Fruit fly (Drosophila melanogaster) whole organism, prepupa: ENCODE results near the gene Ir62a.
A peak's percentile ranks its signal among the peaks of the same experiment; 100 is the strongest.

Source experiments
- Blimp-1 ChIP-seq: fragments of 200-800 bp; sonication (Bioruptor generic); optimal IDR thresholded peaks from 3 replicates; lab custom pipeline; 2017; ENCODE audit warnings: missing biosample characterization, missing genetic modification characterization, mild to moderate bottlenecking, moderate library complexity, missing genetic modification reagents
- CG10631 ChIP-seq: fragments of 200-800 bp; sonication (Bioruptor generic); optimal IDR thresholded peaks from 2 replicates; lab custom pipeline; 2016; ENCODE audit warnings: missing biosample characterization, missing genetic modification characterization
- CG11762 ChIP-seq: fragments of 200-800 bp; sonication (Bioruptor generic); optimal IDR thresholded peaks from 3 replicates; lab custom pipeline; 2016; ENCODE audit warnings: missing biosample characterization, missing genetic modification characterization; ENCODE audit not compliant: insufficient read depth
- CG11902 ChIP-seq: fragments of 200-800 bp; sonication (Bioruptor generic); optimal IDR thresholded peaks from 3 replicates; lab custom pipeline; 2016; ENCODE audit warnings: missing biosample characterization, missing genetic modification characterization
- CG15336 ChIP-seq: fragments of 200-800 bp; sonication (Bioruptor generic); IDR thresholded peaks from 2 replicates; pipeline ENCODE4 v1.3.6; 2022; ENCODE audit warnings: missing biosample characterization, missing genetic modification characterization
- CG1621 ChIP-seq: fragments of 200-800 bp; sonication (Bioruptor generic); optimal IDR thresholded peaks from 3 replicates; lab custom pipeline; 2018; ENCODE audit warnings: missing biosample characterization, mild to moderate bottlenecking, missing genetic modification characterization
- CG16779 ChIP-seq: fragments of 200-800 bp; sonication (Bioruptor generic); optimal IDR thresholded peaks from 3 replicates; lab custom pipeline; 2017; ENCODE audit warnings: missing biosample characterization, mild to moderate bottlenecking, missing genetic modification characterization
- CG3032 ChIP-seq: fragments of 200-800 bp; optimal IDR thresholded peaks from 2 replicates; lab custom pipeline; 2019; ENCODE audit warnings: missing biosample characterization, mild to moderate bottlenecking, missing genetic modification characterization, moderate library complexity
- CG31627 ChIP-seq: fragments of 200-800 bp; sonication (Bioruptor generic); optimal IDR thresholded peaks from 3 replicates; lab custom pipeline; 2016; ENCODE audit warnings: missing biosample characterization, missing genetic modification characterization
- CG32006 ChIP-seq: fragments of 200-800 bp; sonication (Bioruptor generic); optimal IDR thresholded peaks from 3 replicates; lab custom pipeline; 2017; ENCODE audit warnings: missing biosample characterization, mild to moderate bottlenecking, missing genetic modification characterization
- CG3919 ChIP-seq: fragments of 200-800 bp; sonication (Bioruptor generic); optimal IDR thresholded peaks from 3 replicates; lab custom pipeline; 2016; ENCODE audit warnings: missing biosample characterization, missing genetic modification characterization
- CG4318 ChIP-seq: fragments of 200-800 bp; sonication (Bioruptor generic); optimal IDR thresholded peaks from 3 replicates; lab custom pipeline; 2017; ENCODE audit warnings: missing biosample characterization, mild to moderate bottlenecking, missing genetic modification characterization
- CG6163 ChIP-seq: fragments of 200-800 bp; sonication (Bioruptor generic); IDR thresholded peaks from 3 replicates; pipeline ENCODE4 v1.3.6; 2022; ENCODE audit warnings: missing biosample characterization, missing genetic modification characterization
- CG6276 ChIP-seq: fragments of 200-800 bp; sonication (Bioruptor generic); optimal IDR thresholded peaks from 2 replicates; lab custom pipeline; 2017; ENCODE audit warnings: missing biosample characterization, mild to moderate bottlenecking, missing genetic modification characterization
- CG6792 ChIP-seq: fragments of 200-800 bp; sonication (Bioruptor generic); optimal IDR thresholded peaks from 3 replicates; lab custom pipeline; 2016; ENCODE audit warnings: missing biosample characterization, missing genetic modification characterization
- CG6854 ChIP-seq: fragments of 200-800 bp; sonication (Bioruptor generic); optimal IDR thresholded peaks from 2 replicates; lab custom pipeline; 2017; ENCODE audit warnings: missing biosample characterization, mild to moderate bottlenecking, missing genetic modification characterization
- CG8319 ChIP-seq: fragments of 200-800 bp; sonication (Bioruptor generic); optimal IDR thresholded peaks from 3 replicates; lab custom pipeline; 2016; ENCODE audit warnings: missing biosample characterization, missing genetic modification characterization
- CG9139 ChIP-seq: fragments of 200-800 bp; sonication (Bioruptor generic); optimal IDR thresholded peaks from 3 replicates; lab custom pipeline; 2017; ENCODE audit warnings: missing biosample characterization, mild to moderate bottlenecking, missing genetic modification characterization
- Eip78C ChIP-seq: fragments of 200-800 bp; sonication (Bioruptor generic); peaks from one replicate; lab custom pipeline; 2016; ENCODE audit warnings: missing biosample characterization, missing genetic modification characterization
- Ets21C ChIP-seq: fragments of 200-800 bp; sonication (Bioruptor generic); optimal IDR thresholded peaks from 3 replicates; lab custom pipeline; 2016; ENCODE audit warnings: missing biosample characterization, missing genetic modification characterization
- Ets96B ChIP-seq: fragments of 200-800 bp; optimal IDR thresholded peaks from 2 replicates; lab custom pipeline; 2019; ENCODE audit warnings: missing biosample characterization, mild to moderate bottlenecking, missing genetic modification characterization, moderate library complexity
- Hr4 ChIP-seq: fragments of 200-800 bp; sonication (Bioruptor generic); optimal IDR thresholded peaks from 3 replicates; lab custom pipeline; 2016; ENCODE audit warnings: missing biosample characterization, missing genetic modification characterization
- Met ChIP-seq: fragments of 200-800 bp; sonication (Bioruptor generic); optimal IDR thresholded peaks from 3 replicates; lab custom pipeline; 2016; ENCODE audit warnings: missing biosample characterization, missing genetic modification characterization
- OdsH ChIP-seq: fragments of 200-800 bp; sonication (Bioruptor generic); optimal IDR thresholded peaks from 3 replicates; lab custom pipeline; 2016; ENCODE audit warnings: missing biosample characterization, missing genetic modification characterization
- Sox15 ChIP-seq: fragments of 200-800 bp; sonication (Bioruptor generic); optimal IDR thresholded peaks from 3 replicates; lab custom pipeline; 2016; ENCODE audit warnings: missing biosample characterization, missing genetic modification characterization
- achi ChIP-seq: fragments of 200-800 bp; sonication (Bioruptor generic); optimal IDR thresholded peaks from 3 replicates; lab custom pipeline; 2016; ENCODE audit warnings: missing biosample characterization, missing genetic modification characterization
- acj6 ChIP-seq: fragments of 200-800 bp; sonication (Bioruptor generic); optimal IDR thresholded peaks from 3 replicates; lab custom pipeline; 2016; ENCODE audit warnings: missing biosample characterization, missing genetic modification characterization
- dsx ChIP-seq: fragments of 200-800 bp; optimal IDR thresholded peaks from 3 replicates; lab custom pipeline; 2019; ENCODE audit warnings: missing biosample characterization, mild to moderate bottlenecking, missing genetic modification characterization, moderate library complexity; ENCODE audit not compliant: poor library complexity, severe bottlenecking
- eg ChIP-seq: fragments of 200-800 bp; sonication (Bioruptor generic); IDR thresholded peaks from 3 replicates; pipeline ENCODE4 v1.3.6; 2022; ENCODE audit warnings: missing biosample characterization, missing genetic modification characterization
- esn ChIP-seq: fragments of 200-800 bp; sonication (Bioruptor generic); optimal IDR thresholded peaks from 2 replicates; lab custom pipeline; 2016; ENCODE audit warnings: missing biosample characterization, mild to moderate bottlenecking, missing genetic modification characterization, moderate library complexity
- fd59A ChIP-seq: fragments of 200-800 bp; sonication (Bioruptor generic); optimal IDR thresholded peaks from 2 replicates; lab custom pipeline; 2017; ENCODE audit warnings: missing biosample characterization, mild to moderate bottlenecking, missing genetic modification characterization, missing genetic modification reagents
- fkh ChIP-seq: fragments of 200-800 bp; sonication (Bioruptor generic); optimal IDR thresholded peaks from 3 replicates; lab custom pipeline; 2017; ENCODE audit warnings: missing biosample characterization, mild to moderate bottlenecking, missing genetic modification characterization, moderate library complexity
- net ChIP-seq: fragments of 200-800 bp; sonication (Bioruptor generic); optimal IDR thresholded peaks from 3 replicates; lab custom pipeline; 2016; ENCODE audit warnings: missing biosample characterization, missing genetic modification characterization
- pdm3 ChIP-seq: fragments of 200-800 bp; sonication (Bioruptor generic); optimal IDR thresholded peaks from 3 replicates; lab custom pipeline; 2016; ENCODE audit warnings: missing biosample characterization, missing genetic modification characterization
- spab ChIP-seq: fragments of 200-800 bp; sonication (Bioruptor generic); optimal IDR thresholded peaks from 2 replicates; lab custom pipeline; 2017; ENCODE audit warnings: missing biosample characterization, mild to moderate bottlenecking, missing genetic modification characterization, missing genetic modification reagents
- svp ChIP-seq: fragments of 200-800 bp; sonication (Bioruptor generic); peaks from one replicate; lab custom pipeline; 2016; ENCODE audit warnings: missing biosample characterization, missing genetic modification characterization
- vri ChIP-seq: fragments of 200-800 bp; sonication (Bioruptor generic); optimal IDR thresholded peaks from 3 replicates; lab custom pipeline; 2016; ENCODE audit warnings: missing biosample characterization, mild to moderate bottlenecking, missing genetic modification characterization

Gene Ir62a

dm6 chr3L:1576489-1577106, 45.5 kb upstream of the Ir62a start, which contains the start of gene CG13917 (continued):
- TF ChIP-seq spab (GFP tag; lab: Kevin White, UChicago) (no peak), CG6276 (peak; percentile 36), CG6792 (GFP tag; lab: Kevin White, UChicago) (no peak)
- TF ChIP-seq, all 60 proteins: peak for 10

dm6 chr3L:1575731-1576376, 44.8 kb upstream of the Ir62a start:
- TF ChIP-seq Eip78C (peak; percentile 85), CG4318 (GFP tag; lab: Kevin White, UChicago) (no peak), CG3032 (tag; lab: Kevin White, UChicago) (no peak), achi (GFP tag; lab: Kevin White, UChicago) (peak; percentile 12), Ets21C (GFP tag; lab: Kevin White, UChicago) (no peak), CG11902 (GFP tag; lab: Kevin White, UChicago) (no peak), esn (GFP tag; lab: Kevin White, UChicago) (peak; percentile 17), CG6792 (GFP tag; lab: Kevin White, UChicago) (no peak), dsx (GFP tag; lab: Kevin White, UChicago) (no peak), vri (GFP tag; lab: Kevin White, UChicago) (no peak), CG32006 (GFP tag; lab: Kevin White, UChicago) (peak; percentile 26), acj6 (GFP tag; lab: Kevin White, UChicago) (peak; percentile 12), Met (GFP tag; lab: Kevin White, UChicago) (no peak), CG15336 (GFP tag; lab: Robert Waterston, UW) (peak; percentile 39; the same call in 1 of the 2 replicates), pdm3 (peak; percentile 11), CG16779 (no peak), Hr4 (GFP tag; lab: Kevin White, UChicago) (peak; percentile 35), eg (GFP tag; lab: Robert Waterston, UW) (no peak), CG3919 (GFP tag; lab: Kevin White, UChicago) (peak; percentile 16), CG6163 (GFP tag; lab: Robert Waterston, UW) (0 out of 3 replicates have a peak, but pooled peaks have one; percentile 20), OdsH (no peak)
- TF ChIP-seq, all 60 proteins: peak for 10

dm6 chr3L:1573191-1573590, 42.1 kb upstream of the Ir62a start:
- TF ChIP-seq CG3032 (tag; lab: Kevin White, UChicago), result no peak
- TF ChIP-seq Sox15, result no peak
- no peak for TF ChIP-seq CG9139
- no peak for TF ChIP-seq fkh
- no peak for TF ChIP-seq net
- TF ChIP-seq CG6163 (GFP tag; lab: Robert Waterston, UW), result no peak
- TF ChIP-seq CG31627 (GFP tag; lab: Kevin White, UChicago), result no peak
- TF ChIP-seq Hr4 (GFP tag; lab: Kevin White, UChicago), result no peak
- TF ChIP-seq Met (GFP tag; lab: Kevin White, UChicago), result no peak
- no peak for TF ChIP-seq CG6792 (GFP tag; lab: Kevin White, UChicago)
- no peak for TF ChIP-seq CG1621 (tag; lab: Kevin White, UChicago)
- TF ChIP-seq Blimp-1 (GFP tag; lab: Kevin White, UChicago), result no peak
- no peak for TF ChIP-seq spab (GFP tag; lab: Kevin White, UChicago)
- TF ChIP-seq CG10631 (GFP tag; lab: Kevin White, UChicago), result no peak
- TF ChIP-seq svp (GFP tag; lab: Kevin White, UChicago), result no peak
- no peak for TF ChIP-seq fd59A
- no peak for TF ChIP-seq Ets96B (tag; lab: Kevin White, UChicago)
- TF ChIP-seq, all 60 proteins: peak for 0

- TF ChIP-seq CG11762 (GFP tag; lab: Kevin White, UChicago), result no peak
- TF ChIP-seq esn (GFP tag; lab: Kevin White, UChicago), result no peak
- TF ChIP-seq CG6854, result no peak
- TF ChIP-seq CG9139, result no peak
- no peak for TF ChIP-seq CG8319
- TF ChIP-seq, all 60 proteins: peak for 0
Measured at dm6 chr3L:1571077-1571476, 40.0 kb upstream of the Ir62a start.
